Worm (Caenorhabditis elegans) whole organism, mixed stage, embryonic: ENCODE results near the gene M01B2.8.

Experiments used
- M03D4.4 ChIP-seq: sonication (generic microtip); optimal IDR thresholded peaks from 2 replicates; lab custom pipeline; 2017; ENCODE audit warnings: mild to moderate bottlenecking, missing genetic modification characterization, missing compliant biosample characterization
- elt-1 ChIP-seq: sonication (generic microtip); optimal IDR thresholded peaks from 2 replicates; lab custom pipeline; 2017; ENCODE audit warnings: missing genetic modification characterization, mild to moderate bottlenecking, missing compliant biosample characterization, antibody characterized with exemption, moderate library complexity, borderline replicate concordance; ENCODE audit not compliant: insufficient read depth
- mab-5 ChIP-seq: fragments of 150-350 bp; optimal IDR thresholded peaks from 2 replicates; lab custom pipeline; 2014; ENCODE audit warnings: missing biosample characterization, missing genetic modification characterization
- nhr-2 ChIP-seq: fragments of 150-350 bp; optimal IDR thresholded peaks from 2 replicates; lab custom pipeline; 2014; ENCODE audit warnings: missing biosample characterization, missing genetic modification characterization
- nhr-237 ChIP-seq: fragments of 150-350 bp; optimal IDR thresholded peaks from 2 replicates; lab custom pipeline; 2014; ENCODE audit warnings: missing biosample characterization, missing genetic modification characterization
- sptf-1 ChIP-seq: sonication (generic microtip); optimal IDR thresholded peaks from 2 replicates; lab custom pipeline; 2017; ENCODE audit warnings: mild to moderate bottlenecking, missing genetic modification characterization, moderate library complexity, missing compliant biosample characterization
- unc-39 ChIP-seq: fragments of 150-350 bp; optimal IDR thresholded peaks from 2 replicates; lab custom pipeline; 2014; ENCODE audit warnings: missing biosample characterization, missing genetic modification characterization

ce11 chrV:15267405-15267804 lies 7.4 kb downstream of the M01B2.8 start, which contains the start of gene T10H4.13:
- TF ChIP-seq mab-5 (tag; lab: Kevin White, UChicago) (no peak), elt-1 (tag; lab: Kevin White, UChicago) (no peak), nhr-2 (tag; lab: Kevin White, UChicago) (no peak), M03D4.4 (no peak), sptf-1 (tag; lab: Kevin White, UChicago) (no peak), nhr-237 (tag; lab: Kevin White, UChicago) (no peak), unc-39 (no peak)
